Fruit fly (Drosophila melanogaster): ENCODE results near the gene CG2680.

The CG2680 gene

DNA sequence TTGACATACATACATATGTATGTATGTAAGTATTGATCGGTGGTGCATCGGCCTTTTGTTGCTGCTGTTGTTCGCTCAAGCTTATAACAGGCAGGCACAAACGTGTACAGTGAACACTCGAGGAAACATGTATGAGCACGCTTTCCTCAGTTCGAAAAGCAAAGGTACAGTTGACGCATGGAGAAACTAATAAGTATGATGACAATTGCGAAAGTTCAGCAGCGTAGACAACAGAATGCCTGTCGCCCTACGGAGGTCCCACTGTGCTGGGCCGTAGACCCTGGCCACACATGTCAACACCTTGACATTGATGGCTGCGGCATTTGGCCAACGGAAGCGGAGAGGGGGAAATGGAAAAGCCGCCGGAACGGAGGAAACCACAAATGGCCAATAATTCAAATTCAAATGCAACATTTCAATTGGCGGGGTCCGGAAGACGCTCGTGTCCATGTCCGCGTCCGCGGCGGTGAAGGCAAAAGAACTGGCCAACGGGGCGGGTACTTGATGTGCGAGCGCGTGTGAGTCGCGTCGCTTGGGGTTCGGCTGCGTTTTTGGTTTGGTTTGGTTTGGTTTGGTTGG, 1.0 kb upstream of the CG2680 start, which contains the start of gene CG2681 (continued):
- TF ChIP-seq bab2 (GFP tag; optimal IDR thresholded peaks at IDR 0.05) (peak; percentile 31), grau (tag; optimal IDR thresholded peaks at IDR 0.05) (peak; percentile 71), dimm (GFP tag; IDR thresholded peaks at IDR 0.05) (0 out of 2 replicates have a peak, but pooled peaks have one; percentile 22), CG6813 (GFP tag; optimal IDR thresholded peaks at IDR 0.05) (no peak), gcm2 (GFP tag; optimal IDR thresholded peaks at IDR 0.05) (no peak), D19A (tag; optimal IDR thresholded peaks at IDR 0.05) (no peak), amos (GFP tag; IDR thresholded peaks at IDR 0.05; ENCODE audit: partially characterized antibody) (no peak), CoRest (tag; optimal IDR thresholded peaks at IDR 0.05) (peak; percentile 6), CG11504 (tag; optimal IDR thresholded peaks at IDR 0.05) (no peak), zfh1 (GFP tag; IDR thresholded peaks at IDR 0.05) (peak; percentile 76), CG17328 (GFP tag; IDR thresholded peaks at IDR 0.05) (peak; percentile 38; the same call in 1 of the 2 replicates), E2f1 (GFP tag; IDR thresholded peaks at IDR 0.05) (peak; percentile 66), CG3726 (GFP tag; IDR thresholded peaks at IDR 0.05) (0 out of 3 replicates have a peak, but pooled peaks have one; percentile 37), pum (GFP tag; optimal IDR thresholded peaks at IDR 0.05) (no peak), CG7786 (GFP tag; optimal IDR thresholded peaks at IDR 0.05) (peak; percentile 8), Lim3 (GFP tag; IDR thresholded peaks at IDR 0.05) (no peak), CG2875 (GFP tag; optimal IDR thresholded peaks at IDR 0.05) (no peak), CG33557 (GFP tag; optimal IDR thresholded peaks at IDR 0.05) (no peak), sr (GFP tag; IDR thresholded peaks at IDR 0.05) (0 out of 3 replicates have a peak, but pooled peaks have one; percentile 26), CG9797 (GFP tag; optimal IDR thresholded peaks at IDR 0.05) (no peak), Gug (GFP tag; IDR thresholded peaks at IDR 0.05) (peak; percentile 74), otp (GFP tag; IDR thresholded peaks at IDR 0.05) (0 out of 3 replicates have a peak, but pooled peaks have one; percentile 51), cad (GFP tag; optimal IDR thresholded peaks at IDR 0.05) (no peak), Mrtf (GFP tag; IDR thresholded peaks at IDR 0.05) (no peak; the same call in 2 of the 3 replicates), Drgx (GFP tag; IDR thresholded peaks at IDR 0.05) (peak; percentile 65), HLH3B (GFP tag; IDR thresholded peaks at IDR 0.05) (peak; percentile 56), wdn (GFP tag; IDR thresholded peaks at IDR 0.05) (0 out of 2 replicates have a peak, but pooled peaks have one; percentile 23), Ada2b (GFP tag; IDR thresholded peaks at IDR 0.05) (peak; percentile 63), CG2678 (tag; optimal IDR thresholded peaks at IDR 0.05) (no peak), CG12659 (GFP tag; optimal IDR thresholded peaks at IDR 0.05) (peak; percentile 29), jigr1 (GFP tag; IDR thresholded peaks at IDR 0.05) (peak; percentile 42; the same call in 1 of the 3 replicates), ham (GFP tag; IDR thresholded peaks at IDR 0.05) (0 out of 2 replicates have a peak, but pooled peaks have one; percentile 17), CG43689 (GFP tag; IDR thresholded peaks at IDR 0.05) (no peak), CG1603 (tag; optimal IDR thresholded peaks at IDR 0.05) (peak; percentile 50), MBD-R2 (GFP tag; IDR thresholded peaks at IDR 0.05) (peak; percentile 17; the same call in 1 of the 2 replicates), pho (GFP tag; optimal IDR thresholded peaks at IDR 0.05) (peak; percentile 3), CG4404 (GFP tag; IDR thresholded peaks at IDR 0.05) (0 out of 2 replicates have a peak, but pooled peaks have one; percentile 28), ssp (GFP tag; IDR thresholded peaks at IDR 0.05) (0 out of 2 replicates have a peak, but pooled peaks have one; percentile 15), BtbVII (GFP tag; optimal IDR thresholded peaks at IDR 0.05) (no peak), ranshi (GFP tag; IDR thresholded peaks at IDR 0.05) (peak; percentile 49; the same call in 1 of the 2 replicates), tgo (GFP tag; IDR thresholded peaks at IDR 0.05) (peak; percentile 37; the same call in 2 of the 3 replicates), CG10274 (GFP tag; optimal IDR thresholded peaks at IDR 0.05) (no peak), CG10565 (GFP tag; optimal IDR thresholded peaks at IDR 0.05) (no peak), ase (GFP tag; IDR thresholded peaks at IDR 0.05) (peak; percentile 39; the same call in 2 of the 3 replicates), CG7372 (GFP tag; IDR thresholded peaks at IDR 0.05) (peak; percentile 29; the same call in 1 of the 2 replicates), D19B (GFP tag; optimal IDR thresholded peaks at IDR 0.05) (no peak), CG4617 (GFP tag; optimal IDR thresholded peaks at IDR 0.05; ENCODE audit: borderline replicate concordance) (no peak), wor (GFP tag; IDR thresholded peaks at IDR 0.05) (peak; percentile 24; the same call in 1 of the 2 replicates), ab (GFP tag; optimal IDR thresholded peaks at IDR 0.05) (no peak), CG9437 (GFP tag; optimal IDR thresholded peaks at IDR 0.05) (peak; percentile 28)

Measured in whole organism, embryonic.